Worm (Caenorhabditis elegans) whole organism, L1 larva: Measurements from ENCODE around the gene srbc-34.

Experiments
- aha-1 ChIP-seq: fragments of 150-350 bp; optimal IDR thresholded peaks from 2 replicates; lab custom pipeline; 2014; ENCODE audit warnings: missing biosample characterization, missing genetic modification characterization
- efl-1 ChIP-seq, 4 experiments: fragments of 150-350 bp; optimal IDR thresholded peaks in 3 of 4; peaks in 1 of 4; 1 replicate in 1 of 4; 2 replicates in 3 of 4; lab custom pipeline; 2014; ENCODE audit warnings: missing biosample characterization in 2 of 4, missing genetic modification characterization in 2 of 4, missing genetic modification reagents in 2 of 4
- elt-3 ChIP-seq, 6 experiments: fragments of 150-350 bp in 1 of 6; sonication (generic microtip); optimal IDR thresholded peaks; 2 replicates each; lab custom pipeline; 2017 to 2018; ENCODE audit warnings: missing biosample characterization in 6 of 6, missing genetic modification characterization in 6 of 6, inconsistent platforms in 1 of 6
- lir-3 ChIP-seq: sonication (generic microtip); optimal IDR thresholded peaks from 2 replicates; lab custom pipeline; 2016; ENCODE audit warnings: mild to moderate bottlenecking, missing genetic modification characterization, moderate library complexity, missing compliant biosample characterization; ENCODE audit not compliant: poor library complexity
- nhr-11 ChIP-seq: fragments of 150-350 bp; optimal IDR thresholded peaks from 2 replicates; lab custom pipeline; 2014; ENCODE audit warnings: missing biosample characterization, missing genetic modification characterization
- nhr-237 ChIP-seq: fragments of 150-350 bp; optimal IDR thresholded peaks from 2 replicates; lab custom pipeline; 2014; ENCODE audit warnings: missing biosample characterization, missing genetic modification characterization
- pqm-1 ChIP-seq: sonication (generic microtip); optimal IDR thresholded peaks from 3 replicates; lab custom pipeline; 2017; ENCODE audit warnings: missing biosample characterization, missing genetic modification characterization
- snpc-4 ChIP-seq: fragments of 150-350 bp; optimal IDR thresholded peaks from 2 replicates; lab custom pipeline; 2014; ENCODE audit warnings: missing biosample characterization, missing genetic modification characterization
- zag-1 ChIP-seq: fragments of 150-350 bp; optimal IDR thresholded peaks from 2 replicates; lab custom pipeline; 2014; ENCODE audit warnings: missing biosample characterization, missing genetic modification characterization

ce11 chrV:20199658-20200057, 6.5 kb upstream of the srbc-34 start:
- TF ChIP-seq pqm-1 (no peak), aha-1 (no peak), lir-3 (tag; lab: Kevin White, UChicago) (no peak), nhr-237 (tag; lab: Kevin White, UChicago) (no peak), elt-3 (tag; optimal IDR thresholded peaks at IDR 0.05; lab: Kevin White, UChicago) (no peak), snpc-4 (no peak), zag-1 (tag; lab: Kevin White, UChicago) (no peak), efl-1 (optimal IDR thresholded peaks at IDR 0.05; lab: Kevin White, UChicago) (no peak), efl-1 (GFP tag; optimal IDR thresholded peaks at IDR 0.05 in 1 of 2; lab: Kevin White, UChicago) (no peak), nhr-11 (no peak)
